Worm (Caenorhabditis elegans) whole organism, late embryonic: ENCODE results near the gene acl-8.

ENCODE experiments used
- C08G9.2 ChIP-seq: sonication (generic microtip); optimal IDR thresholded peaks from 2 replicates; lab custom pipeline; 2016; ENCODE audit warnings: mild to moderate bottlenecking, missing genetic modification characterization, moderate library complexity, missing compliant biosample characterization
- T23F11.4 ChIP-seq: fragments of 200-800 bp; sonication (Bioruptor generic); optimal IDR thresholded peaks from 2 replicates; lab custom pipeline; 2018; ENCODE audit warnings: mild to moderate bottlenecking, missing genetic modification characterization, missing compliant biosample characterization
- Y22D7AL.16 ChIP-seq: sonication (generic microtip); optimal IDR thresholded peaks from 2 replicates; lab custom pipeline; 2016; ENCODE audit warnings: missing genetic modification characterization, missing compliant biosample characterization
- ceh-14 ChIP-seq: sonication (generic microtip); optimal IDR thresholded peaks from 2 replicates; lab custom pipeline; 2016; ENCODE audit warnings: missing genotype, missing genetic modification characterization, missing compliant biosample characterization
- ceh-18 ChIP-seq: sonication (generic microtip); optimal IDR thresholded peaks from 2 replicates; lab custom pipeline; 2016; ENCODE audit warnings: missing genetic modification characterization, missing compliant biosample characterization
- ceh-19 ChIP-seq: fragments of 200-800 bp; sonication (Bioruptor generic); optimal IDR thresholded peaks from 2 replicates; lab custom pipeline; 2018; ENCODE audit warnings: mild to moderate bottlenecking, missing genetic modification characterization, missing compliant biosample characterization
- ceh-2 ChIP-seq: sonication (generic microtip); optimal IDR thresholded peaks from 2 replicates; lab custom pipeline; 2016; ENCODE audit warnings: missing genotype, missing genetic modification characterization, missing compliant biosample characterization
- ceh-24 ChIP-seq: sonication (generic microtip); optimal IDR thresholded peaks from 2 replicates; lab custom pipeline; 2016; ENCODE audit warnings: mild to moderate bottlenecking, missing genetic modification characterization, missing compliant biosample characterization
- ceh-30 ChIP-seq: fragments of 150-350 bp; optimal IDR thresholded peaks from 2 replicates; lab custom pipeline; 2014; ENCODE audit warnings: missing biosample characterization, missing genetic modification characterization
- ceh-34 ChIP-seq: sonication (generic microtip); optimal IDR thresholded peaks from 2 replicates; lab custom pipeline; 2016; ENCODE audit warnings: mild to moderate bottlenecking, missing genetic modification characterization, missing compliant biosample characterization
- ceh-45 ChIP-seq: fragments of 200-800 bp; sonication (Bioruptor generic); IDR thresholded peaks from 2 replicates; pipeline ENCODE4 v1.3.6; 2022; ENCODE audit warnings: missing genetic modification reagents, missing genetic modification characterization, missing compliant biosample characterization
- ceh-6 ChIP-seq: fragments of 200-800 bp; sonication (Bioruptor generic); optimal IDR thresholded peaks from 2 replicates; lab custom pipeline; 2018; ENCODE audit warnings: mild to moderate bottlenecking, missing genetic modification characterization, missing compliant biosample characterization
- elt-2 ChIP-seq: sonication (generic microtip); optimal IDR thresholded peaks from 2 replicates; lab custom pipeline; 2016; ENCODE audit warnings: missing genetic modification reagents, missing genetic modification characterization, missing compliant biosample characterization
- elt-4 ChIP-seq: sonication (generic microtip); optimal IDR thresholded peaks from 2 replicates; lab custom pipeline; 2016; ENCODE audit warnings: missing genetic modification characterization, missing compliant biosample characterization
- eyg-1 ChIP-seq: sonication (generic microtip); optimal IDR thresholded peaks from 2 replicates; lab custom pipeline; 2016; ENCODE audit warnings: missing genotype, missing genetic modification characterization, missing compliant biosample characterization
- fkh-10 ChIP-seq: fragments of 150-350 bp; optimal IDR thresholded peaks from 2 replicates; lab custom pipeline; 2014; ENCODE audit warnings: missing biosample characterization, missing genetic modification reagents, missing genetic modification characterization
- gmeb-2 ChIP-seq: sonication (generic microtip); optimal IDR thresholded peaks from 2 replicates; lab custom pipeline; 2016; ENCODE audit warnings: missing genetic modification characterization, inconsistent platforms, missing compliant biosample characterization
- hlh-15 ChIP-seq: sonication (generic microtip); optimal IDR thresholded peaks from 2 replicates; lab custom pipeline; 2016; ENCODE audit warnings: missing genetic modification characterization, missing compliant biosample characterization
- hlh-30 ChIP-seq: sonication (generic microtip); optimal IDR thresholded peaks from 2 replicates; lab custom pipeline; 2017; ENCODE audit warnings: antibody characterized with exemption, missing genetic modification characterization, missing compliant biosample characterization; ENCODE audit not compliant: insufficient read depth
- hlh-8 ChIP-seq: sonication (generic microtip); optimal IDR thresholded peaks from 2 replicates; lab custom pipeline; 2016; ENCODE audit warnings: missing genotype, missing genetic modification characterization, missing compliant biosample characterization
- lim-6 ChIP-seq: sonication (generic microtip); optimal IDR thresholded peaks from 2 replicates; lab custom pipeline; 2016; ENCODE audit warnings: missing genetic modification characterization, missing compliant biosample characterization
- lin-11 ChIP-seq: fragments of 200-800 bp; sonication (Bioruptor generic); optimal IDR thresholded peaks from 2 replicates; lab custom pipeline; 2018; ENCODE audit warnings: mild to moderate bottlenecking, missing genetic modification characterization, missing compliant biosample characterization
- madf-2 ChIP-seq: sonication (generic microtip); optimal IDR thresholded peaks from 2 replicates; lab custom pipeline; 2017; ENCODE audit warnings: missing genetic modification characterization, missing compliant biosample characterization
- mec-3 ChIP-seq: sonication (generic microtip); optimal IDR thresholded peaks from 2 replicates; lab custom pipeline; 2016; ENCODE audit warnings: borderline replicate concordance, missing genetic modification characterization, missing compliant biosample characterization
- nfya-1 ChIP-seq: sonication (generic microtip); optimal IDR thresholded peaks from 2 replicates; lab custom pipeline; 2017; ENCODE audit warnings: missing genetic modification characterization, mild to moderate bottlenecking, missing compliant biosample characterization, antibody characterized with exemption, moderate library complexity
- odd-2 ChIP-seq: sonication (generic microtip); optimal IDR thresholded peaks from 2 replicates; lab custom pipeline; 2017; ENCODE audit warnings: antibody characterized with exemption, mild to moderate bottlenecking, missing genetic modification characterization, missing compliant biosample characterization
- pha-2 ChIP-seq: sonication (generic microtip); optimal IDR thresholded peaks from 2 replicates; lab custom pipeline; 2017; ENCODE audit warnings: mild to moderate bottlenecking, missing genetic modification characterization, missing compliant biosample characterization
- pha-4 ChIP-seq: fragments of 150-350 bp; optimal IDR thresholded peaks from 2 replicates; lab custom pipeline; 2018; ENCODE audit warnings: missing biosample characterization, missing genetic modification reagents, missing genetic modification characterization
- pqm-1 ChIP-seq: sonication (generic microtip); optimal IDR thresholded peaks from 2 replicates; lab custom pipeline; 2016; ENCODE audit warnings: missing genetic modification characterization, missing compliant biosample characterization
- pros-1 ChIP-seq: fragments of 150-350 bp; optimal IDR thresholded peaks from 2 replicates; lab custom pipeline; 2014; ENCODE audit warnings: missing biosample characterization, missing genetic modification reagents, missing genetic modification characterization
- ref-2 ChIP-seq: sonication (generic microtip); optimal IDR thresholded peaks from 2 replicates; lab custom pipeline; 2016; ENCODE audit warnings: missing genetic modification characterization, missing compliant biosample characterization
- rnt-1 ChIP-seq: sonication (generic microtip); optimal IDR thresholded peaks from 2 replicates; lab custom pipeline; 2016; ENCODE audit warnings: missing genetic modification characterization, missing compliant biosample characterization
- sdc-2 ChIP-seq: sonication (generic microtip); optimal IDR thresholded peaks from 2 replicates; lab custom pipeline; 2016; ENCODE audit warnings: missing genotype, missing genetic modification characterization, missing compliant biosample characterization
- sox-2 ChIP-seq: fragments of 200-800 bp; sonication (Bioruptor generic); IDR thresholded peaks from 2 replicates; pipeline ENCODE4 v1.3.6; 2022; ENCODE audit warnings: missing genetic modification reagents, missing genetic modification characterization, missing compliant biosample characterization
- syd-9 ChIP-seq: sonication (generic microtip); optimal IDR thresholded peaks from 2 replicates; lab custom pipeline; 2016; ENCODE audit warnings: mild to moderate bottlenecking, missing genetic modification characterization, moderate library complexity, missing compliant biosample characterization
- tbx-2 ChIP-seq: sonication (generic microtip); optimal IDR thresholded peaks from 2 replicates; lab custom pipeline; 2016; ENCODE audit warnings: missing genetic modification characterization, missing compliant biosample characterization
- ttx-3 ChIP-seq: sonication (generic microtip); optimal IDR thresholded peaks from 2 replicates; lab custom pipeline; 2016; ENCODE audit warnings: missing genetic modification reagents, missing genetic modification characterization, missing compliant biosample characterization
- unc-42 ChIP-seq: sonication (generic microtip); optimal IDR thresholded peaks from 2 replicates; lab custom pipeline; 2016; ENCODE audit warnings: missing genotype, missing genetic modification characterization, missing compliant biosample characterization
- unc-55 ChIP-seq: sonication (generic microtip); optimal IDR thresholded peaks from 2 replicates; lab custom pipeline; 2017; ENCODE audit warnings: missing biosample characterization, missing genetic modification reagents, missing genetic modification characterization
- zip-5 ChIP-seq: sonication (generic microtip); optimal IDR thresholded peaks from 2 replicates; lab custom pipeline; 2016; ENCODE audit warnings: missing genetic modification characterization, missing compliant biosample characterization

The acl-8 gene

ce11 chrV:6442037-6442436, 8.6 kb upstream of the acl-8 start, which contains the start of gene T05H4.3:
T05H4.3 (plus strand) TSS chrV:6442337.
- TF ChIP-seq sdc-2 (tag; lab: Kevin White, UChicago) (no peak), hlh-30 (tag; lab: Kevin White, UChicago) (no peak), Y22D7AL.16 (tag; lab: Kevin White, UChicago) (no peak), nfya-1 (no peak), pha-2 (tag; lab: Kevin White, UChicago) (no peak)

- TF ChIP-seq pqm-1 = no peak
- no peak for TF ChIP-seq pha-4 (tag; lab: Kevin White, UChicago)
Measured at ce11 chrV:6448356-6448755, 2.3 kb upstream of the acl-8 start, which contains the start of gene fbxa-196. fbxa-196 (plus strand) TSS chrV:6448656.

ce11 chrV:6453122-6453521, 2.5 kb downstream of the acl-8 start, which contains the start of gene acl-9:
acl-9 (plus strand) TSS chrV:6453226.
- TF ChIP-seq ttx-3 (tag; lab: Kevin White, UChicago) (no peak), ceh-45 (GFP tag; lab: Robert Waterston, UW) (no peak), gmeb-2 (no peak), ceh-14 (tag; lab: Kevin White, UChicago) (no peak)

ce11 chrV:6456903-6457302, 6.2 kb downstream of the acl-8 start:
- TF ChIP-seq ceh-18 (tag; lab: Kevin White, UChicago) (no peak), unc-55 (GFP tag; lab: Kevin White, UChicago) (peak; percentile 42), elt-2 (tag; lab: Kevin White, UChicago) (peak; percentile 6)

- TF ChIP-seq ceh-24 (tag; lab: Kevin White, UChicago) (no peak), ceh-34 (no peak), lim-6 (tag; lab: Kevin White, UChicago) (no peak), hlh-8 (tag; lab: Kevin White, UChicago) (no peak), zip-5 (no peak), madf-2 (tag; lab: Kevin White, UChicago) (no peak), gmeb-2 (no peak), unc-55 (GFP tag; lab: Kevin White, UChicago) (no peak), nfya-1 (no peak), ceh-19 (GFP tag; lab: Kevin White, UChicago) (no peak), T23F11.4 (GFP tag; lab: Kevin White, UChicago) (no peak), sox-2 (GFP tag; lab: Robert Waterston, UW) (no peak), rnt-1 (tag; lab: Kevin White, UChicago) (no peak), syd-9 (tag; lab: Kevin White, UChicago) (no peak), ceh-45 (GFP tag; lab: Robert Waterston, UW) (no peak), mec-3 (no peak), pha-4 (tag; lab: Kevin White, UChicago) (no peak), ceh-30 (tag; lab: Kevin White, UChicago) (no peak)
- TF ChIP-seq, all 69 proteins: peak for 0
Measured at ce11 chrV:6458302-6458998, 7.8 kb downstream of the acl-8 start.

- TF ChIP-seq lin-11 (tag; lab: Kevin White, UChicago) (no peak), unc-55 (GFP tag; lab: Kevin White, UChicago) (no peak), hlh-15 (tag; lab: Kevin White, UChicago) (no peak), ceh-30 (tag; lab: Kevin White, UChicago) (no peak), fkh-10 (GFP tag; lab: Kevin White, UChicago) (no peak), elt-2 (tag; lab: Kevin White, UChicago) (no peak), madf-2 (tag; lab: Kevin White, UChicago) (no peak), sdc-2 (tag; lab: Kevin White, UChicago) (no peak), ceh-14 (tag; lab: Kevin White, UChicago) (no peak), ceh-2 (no peak), eyg-1 (tag; lab: Kevin White, UChicago) (no peak), zip-5 (no peak), unc-42 (tag; lab: Kevin White, UChicago) (no peak), C08G9.2 (tag; lab: Kevin White, UChicago) (no peak), pros-1 (tag; lab: Kevin White, UChicago) (no peak), odd-2 (no peak), ceh-6 (GFP tag; lab: Kevin White, UChicago) (no peak), ref-2 (tag; lab: Kevin White, UChicago) (no peak), elt-4 (no peak), tbx-2 (no peak)
Measured at ce11 chrV:6461250-6461649, 10.6 kb downstream of the acl-8 start.
